Worm (Caenorhabditis elegans) whole organism, early embryonic: Measurements from ENCODE around the gene set-15.

Experiments
- B0310.2 ChIP-seq: sonication (generic microtip); optimal IDR thresholded peaks from 2 replicates; lab custom pipeline; 2016; ENCODE audit warnings: mild to moderate bottlenecking, missing genetic modification characterization, missing compliant biosample characterization
- F13C5.2 ChIP-seq: sonication (generic microtip); optimal IDR thresholded peaks from 2 replicates; lab custom pipeline; 2017; ENCODE audit warnings: mild to moderate bottlenecking, missing genetic modification characterization, inconsistent platforms, missing compliant biosample characterization
- aly-1 ChIP-seq: sonication (generic microtip); optimal IDR thresholded peaks from 2 replicates; lab custom pipeline; 2016; ENCODE audit warnings: missing genetic modification characterization, missing compliant biosample characterization
- ama-1 ChIP-seq: fragments of 150-350 bp; optimal IDR thresholded peaks from 2 replicates; lab custom pipeline; 2014
- ceh-13 ChIP-seq: fragments of 200-800 bp; sonication (Bioruptor generic); optimal IDR thresholded peaks from 2 replicates; lab custom pipeline; 2018; ENCODE audit warnings: mild to moderate bottlenecking, missing genetic modification characterization, missing compliant biosample characterization
- ceh-36 ChIP-seq: sonication (generic microtip); optimal IDR thresholded peaks from 2 replicates; lab custom pipeline; 2016; ENCODE audit warnings: missing genetic modification characterization, inconsistent platforms, missing compliant biosample characterization
- ets-7 ChIP-seq: sonication (generic microtip); optimal IDR thresholded peaks from 2 replicates; lab custom pipeline; 2016; ENCODE audit warnings: missing genotype, missing genetic modification characterization, missing compliant biosample characterization
- flt-1 ChIP-seq: fragments of 200-800 bp; sonication (Bioruptor generic); IDR thresholded peaks from 2 replicates; pipeline ENCODE4 v1.3.6; 2022; ENCODE audit warnings: missing genetic modification characterization, missing compliant biosample characterization
- hmbx-1 ChIP-seq: sonication (generic microtip); optimal IDR thresholded peaks from 2 replicates; lab custom pipeline; 2016; ENCODE audit warnings: mild to moderate bottlenecking, missing genetic modification characterization, missing compliant biosample characterization
- hmg-4 ChIP-seq: fragments of 200-800 bp; sonication (Bioruptor generic); optimal IDR thresholded peaks from 2 replicates; lab custom pipeline; 2018; ENCODE audit warnings: mild to moderate bottlenecking, missing genetic modification characterization, missing compliant biosample characterization
- hnd-1 ChIP-seq: sonication (generic microtip); optimal IDR thresholded peaks from 2 replicates; lab custom pipeline; 2016; ENCODE audit warnings: missing genetic modification characterization, missing compliant biosample characterization
- pes-1 ChIP-seq: fragments of 200-800 bp; sonication (Bioruptor generic); IDR thresholded peaks from 2 replicates; pipeline ENCODE4 v1.3.6; 2022; ENCODE audit warnings: missing genetic modification reagents, missing genetic modification characterization, missing compliant biosample characterization
- scrt-1 ChIP-seq: fragments of 200-800 bp; sonication (Bioruptor generic); IDR thresholded peaks from 2 replicates; pipeline ENCODE4 v1.3.6; 2022; ENCODE audit warnings: missing genetic modification characterization, missing compliant biosample characterization
- sea-1 ChIP-seq: fragments of 200-800 bp; sonication (Bioruptor generic); conservative IDR thresholded peaks from 2 replicates; pipeline ENCODE4 v1.3.6; 2022; ENCODE audit warnings: missing genetic modification characterization, missing compliant biosample characterization
- tbx-11 ChIP-seq: fragments of 200-800 bp; sonication (Bioruptor generic); IDR thresholded peaks from 2 replicates; pipeline ENCODE4 v1.3.6; 2022; ENCODE audit warnings: missing genetic modification characterization, missing compliant biosample characterization
- tbx-37 ChIP-seq: fragments of 200-800 bp; sonication (Bioruptor generic); conservative IDR thresholded peaks from 2 replicates; pipeline ENCODE4 v1.3.6; 2022; ENCODE audit warnings: missing genetic modification reagents, missing genetic modification characterization, missing compliant biosample characterization
- tra-4 ChIP-seq: sonication (generic microtip); optimal IDR thresholded peaks from 2 replicates; lab custom pipeline; 2017; ENCODE audit warnings: missing genetic modification characterization, missing compliant biosample characterization

set-15 gene

ce11 chrIV:4748408-4749105 is 31.5 kb downstream of the set-15 start, which contains the start of gene cyc-2.1:
Gene cyc-2.1, minus strand, starts transcription at chrIV:4749012.
- TF ChIP-seq F13C5.2 (peak; percentile 38), tbx-11 (0 out of 2 replicates have a peak, but pooled peaks have one; percentile 31), scrt-1 (peak; percentile 64), hmbx-1 (tag; lab: Kevin White, UChicago) (no peak), hnd-1 (tag; lab: Kevin White, UChicago) (no peak), flt-1 (GFP tag; lab: Robert Waterston, UW) (0 out of 2 replicates have a peak, but pooled peaks have one; percentile 4), ama-1 (lab: Kevin White, UChicago) (peak; percentile 3), ceh-36 (no peak), ets-7 (tag; lab: Kevin White, UChicago) (no peak), sea-1 (GFP tag; lab: Robert Waterston, UW) (0 out of 2 replicates have a peak, but pooled peaks have one; percentile 28), hmg-4 (GFP tag; lab: Kevin White, UChicago) (peak; percentile 49)

ce11 chrIV:4747553-4747952 is 32.5 kb downstream of the set-15 start, which contains the start of gene tctn-1:
Gene tctn-1, minus strand, starts transcription at chrIV:4747832.
- TF ChIP-seq tbx-37 (GFP tag; lab: Robert Waterston, UW) = no peak
- peak; percentile 14 for TF ChIP-seq ama-1 (lab: Kevin White, UChicago)

ce11 chrIV:4745422-4745821 is 34.6 kb downstream of the set-15 start, which contains the start of gene timm-17B.1:
Gene timm-17B.1, minus strand, starts transcription at chrIV:4745492.
- TF ChIP-seq scrt-1 (no peak), aly-1 (tag; lab: Kevin White, UChicago) (no peak), F13C5.2 (peak; percentile 34), tbx-11 (no peak), tbx-37 (GFP tag; lab: Robert Waterston, UW) (no peak), pes-1 (GFP tag; lab: Robert Waterston, UW) (0 out of 2 replicates have a peak, but pooled peaks have one; percentile 34), B0310.2 (tag; lab: Kevin White, UChicago) (no peak)

ce11 chrIV:4744167-4744566 is 35.9 kb downstream of the set-15 start, which contains the start of gene hoe-1:
Gene hoe-1, minus strand, starts transcription at chrIV:4744267.
- TF ChIP-seq tbx-11 = no peak
- no peak for TF ChIP-seq aly-1 (tag; lab: Kevin White, UChicago)
- no peak for TF ChIP-seq pes-1 (GFP tag; lab: Robert Waterston, UW)
- TF ChIP-seq tra-4 (tag; lab: Kevin White, UChicago) = no peak
- no peak for TF ChIP-seq F13C5.2
- TF ChIP-seq flt-1 (GFP tag; lab: Robert Waterston, UW) = no peak
- TF ChIP-seq ets-7 (tag; lab: Kevin White, UChicago) = no peak
- TF ChIP-seq scrt-1 = no peak
- TF ChIP-seq ama-1 (lab: Kevin White, UChicago) = no peak
- TF ChIP-seq ceh-36 = no peak
- no peak for TF ChIP-seq sea-1 (GFP tag; lab: Robert Waterston, UW)
- no peak for TF ChIP-seq ceh-13 (GFP tag; lab: Kevin White, UChicago)
- no peak for TF ChIP-seq hmg-4 (GFP tag; lab: Kevin White, UChicago)
- no peak for TF ChIP-seq B0310.2 (tag; lab: Kevin White, UChicago)
- TF ChIP-seq tbx-37 (GFP tag; lab: Robert Waterston, UW) = no peak
- no peak for TF ChIP-seq hmbx-1 (tag; lab: Kevin White, UChicago)

ce11 chrIV:4742480-4742879 is 37.5 kb downstream of the set-15 start:
- no peak for TF ChIP-seq tbx-11
- no peak for TF ChIP-seq F13C5.2
- no peak for TF ChIP-seq ets-7 (tag; lab: Kevin White, UChicago)
- TF ChIP-seq flt-1 (GFP tag; lab: Robert Waterston, UW) = no peak
- TF ChIP-seq scrt-1 = no peak
- TF ChIP-seq sea-1 (GFP tag; lab: Robert Waterston, UW) = no peak
- no peak for TF ChIP-seq pes-1 (GFP tag; lab: Robert Waterston, UW)
- TF ChIP-seq hmbx-1 (tag; lab: Kevin White, UChicago) = no peak
- no peak for TF ChIP-seq ceh-13 (GFP tag; lab: Kevin White, UChicago)
- TF ChIP-seq hnd-1 (tag; lab: Kevin White, UChicago) = no peak
- TF ChIP-seq ama-1 (lab: Kevin White, UChicago) = no peak
- TF ChIP-seq tbx-37 (GFP tag; lab: Robert Waterston, UW) = no peak
- no peak for TF ChIP-seq B0310.2 (tag; lab: Kevin White, UChicago)
- TF ChIP-seq hmg-4 (GFP tag; lab: Kevin White, UChicago) = no peak
- TF ChIP-seq aly-1 (tag; lab: Kevin White, UChicago) = no peak
- no peak for TF ChIP-seq tra-4 (tag; lab: Kevin White, UChicago)
- no peak for TF ChIP-seq ceh-36

ce11 chrIV:4737258-4737657 is 42.8 kb downstream of the set-15 start, which contains the start of gene fbxb-78:
Gene fbxb-78, plus strand, starts transcription at chrIV:4737558.
- TF ChIP-seq aly-1 (tag; lab: Kevin White, UChicago) = no peak
- no peak for TF ChIP-seq flt-1 (GFP tag; lab: Robert Waterston, UW)
- TF ChIP-seq scrt-1 = no peak
- no peak for TF ChIP-seq tbx-37 (GFP tag; lab: Robert Waterston, UW)
- TF ChIP-seq sea-1 (GFP tag; lab: Robert Waterston, UW) = no peak
- no peak for TF ChIP-seq ceh-13 (GFP tag; lab: Kevin White, UChicago)
- no peak for TF ChIP-seq hmbx-1 (tag; lab: Kevin White, UChicago)
- TF ChIP-seq F13C5.2 = no peak
- no peak for TF ChIP-seq B0310.2 (tag; lab: Kevin White, UChicago)
- TF ChIP-seq ceh-36 = no peak
- no peak for TF ChIP-seq tra-4 (tag; lab: Kevin White, UChicago)
- no peak for TF ChIP-seq ama-1 (lab: Kevin White, UChicago)
- TF ChIP-seq hmg-4 (GFP tag; lab: Kevin White, UChicago) = no peak
- no peak for TF ChIP-seq pes-1 (GFP tag; lab: Robert Waterston, UW)
- TF ChIP-seq hnd-1 (tag; lab: Kevin White, UChicago) = no peak
- no peak for TF ChIP-seq tbx-11

- TF ChIP-seq sea-1 (GFP tag; lab: Robert Waterston, UW) = peak; percentile 67; the same call in 1 of the 2 replicates
- peak; percentile 3 for TF ChIP-seq F13C5.2
- TF ChIP-seq tbx-11 = 0 out of 2 replicates have a peak, but pooled peaks have one; percentile 50
- TF ChIP-seq tbx-37 (GFP tag; lab: Robert Waterston, UW) = peak; percentile 56; the same call in 1 of the 2 replicates
- TF ChIP-seq scrt-1 = peak; percentile 51; the same call in 1 of the 2 replicates
- peak; percentile 73 for TF ChIP-seq pes-1 (GFP tag; lab: Robert Waterston, UW)
Observed at ce11 chrIV:4727935-4728334, 52.1 kb downstream of the set-15 start.
